Fruit fly (Drosophila melanogaster) whole organism, embryonic: Measurements from ENCODE around the gene rogdi.

ENCODE experiments used
- Antp ChIP-seq: fragments of 200-800 bp; sonication (Bioruptor generic); optimal IDR thresholded peaks from 3 replicates; lab custom pipeline; 2016; ENCODE audit warnings: missing biosample characterization, missing genetic modification characterization
- Asciz ChIP-seq: fragments of 200-800 bp; sonication (Bioruptor generic); optimal IDR thresholded peaks from 2 replicates; lab custom pipeline; 2017; ENCODE audit warnings: missing biosample characterization, mild to moderate bottlenecking, missing genetic modification characterization, missing genetic modification reagents
- CG10267 ChIP-seq: fragments of 200-800 bp; sonication (Bioruptor generic); optimal IDR thresholded peaks from 2 replicates; lab custom pipeline; 2018; ENCODE audit warnings: missing biosample characterization, mild to moderate bottlenecking, missing genetic modification characterization, moderate library complexity
- CG10274 ChIP-seq: fragments of 200-800 bp; sonication (Bioruptor generic); optimal IDR thresholded peaks from 3 replicates; lab custom pipeline; 2017; ENCODE audit warnings: missing biosample characterization, mild to moderate bottlenecking, missing genetic modification characterization
- CG12104 ChIP-seq: fragments of 200-800 bp; sonication (Bioruptor generic); optimal IDR thresholded peaks from 3 replicates; lab custom pipeline; 2016; ENCODE audit warnings: missing biosample characterization, missing genetic modification characterization
- CG12744 ChIP-seq: fragments of 200-800 bp; sonication (Bioruptor generic); optimal IDR thresholded peaks from 2 replicates; lab custom pipeline; 2016; ENCODE audit warnings: missing biosample characterization, missing genetic modification characterization
- CG12769 ChIP-seq: fragments of 200-800 bp; sonication (Bioruptor generic); optimal IDR thresholded peaks from 2 replicates; lab custom pipeline; 2019; ENCODE audit warnings: missing biosample characterization, mild to moderate bottlenecking, missing genetic modification characterization, moderate library complexity
- CG13775 ChIP-seq: fragments of 200-800 bp; sonication (Bioruptor generic); optimal IDR thresholded peaks from 3 replicates; lab custom pipeline; 2017; ENCODE audit warnings: missing biosample characterization, mild to moderate bottlenecking, missing genetic modification characterization
- CG14860 ChIP-seq: fragments of 200-800 bp; sonication (Bioruptor generic); IDR thresholded peaks from 3 replicates; pipeline ENCODE4 v1.3.6; 2022; ENCODE audit warnings: missing biosample characterization, missing genetic modification characterization; ENCODE audit not compliant: partially characterized antibody
- CG15269 ChIP-seq: fragments of 200-800 bp; sonication (Bioruptor generic); optimal IDR thresholded peaks from 2 replicates; lab custom pipeline; 2018; ENCODE audit warnings: missing biosample characterization, mild to moderate bottlenecking, missing genetic modification characterization, moderate library complexity
- CG16815 ChIP-seq: fragments of 200-800 bp; sonication (Bioruptor generic); optimal IDR thresholded peaks from 3 replicates; lab custom pipeline; 2017; ENCODE audit warnings: missing biosample characterization, mild to moderate bottlenecking, missing genetic modification characterization
- CG16863 ChIP-seq: fragments of 200-800 bp; sonication (Bioruptor generic); optimal IDR thresholded peaks from 3 replicates; lab custom pipeline; 2016; ENCODE audit warnings: missing biosample characterization, missing genetic modification characterization
- CG2678 ChIP-seq: fragments of 200-800 bp; sonication (Bioruptor generic); optimal IDR thresholded peaks from 3 replicates; lab custom pipeline; 2019; ENCODE audit warnings: missing biosample characterization, mild to moderate bottlenecking, missing genetic modification characterization, moderate library complexity
- CG30431 ChIP-seq: fragments of 200-800 bp; sonication (Bioruptor generic); optimal IDR thresholded peaks from 2 replicates; lab custom pipeline; 2017; ENCODE audit warnings: missing biosample characterization, missing genetic modification characterization
- CG3163 ChIP-seq: fragments of 200-800 bp; sonication (Bioruptor generic); optimal IDR thresholded peaks from 3 replicates; lab custom pipeline; 2016; ENCODE audit warnings: missing biosample characterization, missing genetic modification characterization
- CG32767 ChIP-seq: fragments of 200-800 bp; sonication (Bioruptor generic); IDR thresholded peaks from 2 replicates; pipeline ENCODE4 v1.3.6; 2022; ENCODE audit warnings: missing biosample characterization, missing genetic modification characterization
- CG33213 ChIP-seq: fragments of 200-800 bp; sonication (Bioruptor generic); optimal IDR thresholded peaks from 3 replicates; lab custom pipeline; 2016; ENCODE audit warnings: missing biosample characterization, missing genetic modification characterization
- CG34224 ChIP-seq: fragments of 200-800 bp; sonication (Bioruptor generic); IDR thresholded peaks from 3 replicates; pipeline ENCODE4 v1.3.6; 2022; ENCODE audit warnings: missing biosample characterization, missing genetic modification characterization; ENCODE audit not compliant: partially characterized antibody
- CG4328 ChIP-seq: fragments of 200-800 bp; sonication (Bioruptor generic); optimal IDR thresholded peaks from 3 replicates; lab custom pipeline; 2017; ENCODE audit warnings: missing biosample characterization, missing genetic modification reagents, missing genetic modification characterization
- CG4854 ChIP-seq: fragments of 200-800 bp; sonication (Bioruptor generic); optimal IDR thresholded peaks from 2 replicates; lab custom pipeline; 2016; ENCODE audit warnings: missing biosample characterization, missing genetic modification characterization, inconsistent platforms
- CG5953 ChIP-seq: fragments of 200-800 bp; sonication (Bioruptor generic); IDR thresholded peaks from 2 replicates; pipeline ENCODE4 v1.3.6; 2022; ENCODE audit warnings: missing biosample characterization, missing genetic modification characterization
- CG6654 ChIP-seq: fragments of 200-800 bp; sonication (Bioruptor generic); optimal IDR thresholded peaks from 2 replicates; lab custom pipeline; 2017; ENCODE audit warnings: missing biosample characterization, mild to moderate bottlenecking, missing genetic modification characterization
- CG7271 ChIP-seq: fragments of 200-800 bp; sonication (Bioruptor generic); optimal IDR thresholded peaks from 2 replicates; lab custom pipeline; 2018; ENCODE audit warnings: missing biosample characterization, mild to moderate bottlenecking, missing genetic modification characterization, moderate library complexity
- CG8290 ChIP-seq, 3 experiments: fragments of 200-800 bp; sonication (Bioruptor generic); optimal IDR thresholded peaks; 2 replicates each; lab custom pipeline; 2016 to 2019; ENCODE audit warnings: missing biosample characterization in 3 of 3, missing genetic modification characterization in 3 of 3, mild to moderate bottlenecking in 2 of 3, moderate library complexity in 1 of 3
- HLH3B ChIP-seq: fragments of 200-800 bp; sonication (Bioruptor generic); IDR thresholded peaks from 2 replicates; pipeline ENCODE4 v1.3.6; 2022; ENCODE audit warnings: missing biosample characterization, missing genetic modification characterization
- MESR4 ChIP-seq: fragments of 200-800 bp; sonication (Bioruptor generic); optimal IDR thresholded peaks from 2 replicates; lab custom pipeline; 2018; ENCODE audit warnings: missing biosample characterization, mild to moderate bottlenecking, missing genetic modification characterization, moderate library complexity
- Meics ChIP-seq: fragments of 200-800 bp; sonication (Bioruptor generic); optimal IDR thresholded peaks from 2 replicates; lab custom pipeline; 2017; ENCODE audit warnings: missing biosample characterization, mild to moderate bottlenecking, missing genetic modification characterization
- Oli ChIP-seq: fragments of 200-800 bp; sonication (Bioruptor generic); optimal IDR thresholded peaks from 2 replicates; lab custom pipeline; 2018; ENCODE audit warnings: missing biosample characterization, mild to moderate bottlenecking, missing genetic modification characterization, moderate library complexity
- Spps ChIP-seq: fragments of 200-800 bp; sonication (Bioruptor generic); optimal IDR thresholded peaks from 2 replicates; lab custom pipeline; 2018; ENCODE audit warnings: missing biosample characterization, mild to moderate bottlenecking, missing genetic modification characterization
- Tbp ChIP-seq: fragments of >200 bp; optimal IDR thresholded peaks from 2 replicates; lab custom pipeline; 2018; ENCODE audit warnings: missing biosample characterization, missing genetic modification characterization
- Vsx1 ChIP-seq: fragments of 200-800 bp; sonication (Bioruptor generic); optimal IDR thresholded peaks from 2 replicates; lab custom pipeline; 2017; ENCODE audit warnings: missing biosample characterization, mild to moderate bottlenecking, missing genetic modification characterization, missing genetic modification reagents
- Xrp1 ChIP-seq: fragments of 200-800 bp; sonication (Bioruptor generic); IDR thresholded peaks from 2 replicates; pipeline ENCODE4 v1.3.6; 2022; ENCODE audit warnings: missing biosample characterization, missing genetic modification characterization
- abd-A ChIP-seq: fragments of 200-800 bp; sonication (Bioruptor generic); optimal IDR thresholded peaks from 3 replicates; lab custom pipeline; 2019; ENCODE audit warnings: missing biosample characterization, mild to moderate bottlenecking, missing genetic modification characterization, moderate library complexity
- ara ChIP-seq: fragments of 200-800 bp; sonication (Bioruptor generic); IDR thresholded peaks from 2 replicates; pipeline ENCODE4 v1.3.6; 2022; ENCODE audit warnings: missing biosample characterization, missing genetic modification characterization
- ase ChIP-seq: fragments of 200-800 bp; sonication (Bioruptor generic); IDR thresholded peaks from 3 replicates; pipeline ENCODE4 v1.3.6; 2022; ENCODE audit warnings: missing biosample characterization, missing genetic modification characterization
- crol ChIP-seq: fragments of 200-800 bp; sonication (Bioruptor generic); IDR thresholded peaks from 2 replicates; pipeline ENCODE4 v1.3.6; 2022; ENCODE audit warnings: missing biosample characterization, missing genetic modification characterization
- cwo ChIP-seq: fragments of 200-800 bp; sonication (Bioruptor generic); optimal IDR thresholded peaks from 3 replicates; lab custom pipeline; 2017; ENCODE audit warnings: missing biosample characterization, missing genetic modification characterization, mild to moderate bottlenecking, moderate library complexity, missing genetic modification reagents
- dati ChIP-seq: fragments of 200-800 bp; sonication (Bioruptor generic); IDR thresholded peaks from 2 replicates; pipeline ENCODE4 v1.3.6; 2022; ENCODE audit warnings: missing biosample characterization, missing genetic modification characterization
- ewg ChIP-seq: fragments of 200-800 bp; sonication (Bioruptor generic); optimal IDR thresholded peaks from 3 replicates; lab custom pipeline; 2017; ENCODE audit warnings: mild to moderate bottlenecking, missing biosample characterization, missing genetic modification reagents, missing genetic modification characterization
- ftz-f1 ChIP-seq: fragments of 200-800 bp; sonication (Bioruptor generic); optimal IDR thresholded peaks from 2 replicates; lab custom pipeline; 2016; ENCODE audit warnings: missing biosample characterization, missing genetic modification characterization
- gce ChIP-seq: fragments of 200-800 bp; sonication (Bioruptor generic); IDR thresholded peaks from 3 replicates; pipeline ENCODE4 v1.3.6; 2022; ENCODE audit warnings: missing biosample characterization, missing genetic modification characterization
- gsb ChIP-seq: fragments of 200-800 bp; sonication (Bioruptor generic); IDR thresholded peaks from 2 replicates; pipeline ENCODE4 v1.3.6; 2022; ENCODE audit warnings: missing biosample characterization, missing genetic modification characterization
- hb ChIP-seq: fragments of 200-800 bp; sonication (Bioruptor generic); IDR thresholded peaks from 3 replicates; pipeline ENCODE4 v1.3.6; 2022; ENCODE audit warnings: missing biosample characterization, missing genetic modification characterization; ENCODE audit not compliant: partially characterized antibody
- jing ChIP-seq: fragments of 200-800 bp; sonication (Bioruptor generic); optimal IDR thresholded peaks from 2 replicates; lab custom pipeline; 2018; ENCODE audit warnings: missing biosample characterization, mild to moderate bottlenecking, missing genetic modification characterization
- org-1 ChIP-seq: fragments of 200-800 bp; sonication (Bioruptor generic); optimal IDR thresholded peaks from 2 replicates; lab custom pipeline; 2017; ENCODE audit warnings: missing biosample characterization, missing genetic modification characterization
- pita ChIP-seq: fragments of 200-800 bp; sonication (Bioruptor generic); optimal IDR thresholded peaks from 2 replicates; lab custom pipeline; 2017; ENCODE audit warnings: missing biosample characterization, mild to moderate bottlenecking, missing genetic modification characterization
- so ChIP-seq: fragments of 200-800 bp; sonication (Bioruptor generic); IDR thresholded peaks from 3 replicates; pipeline ENCODE4 v1.3.6; 2022; ENCODE audit warnings: missing biosample characterization, missing genetic modification characterization
- unpg ChIP-seq: fragments of 200-800 bp; sonication (Bioruptor generic); optimal IDR thresholded peaks from 3 replicates; lab custom pipeline; 2018; ENCODE audit warnings: missing biosample characterization, mild to moderate bottlenecking, missing genetic modification characterization, moderate library complexity
- usp ChIP-seq: fragments of >200 bp; optimal IDR thresholded peaks from 2 replicates; lab custom pipeline; 2017; ENCODE audit warnings: missing biosample characterization, missing genetic modification characterization
- vfl ChIP-seq: fragments of 200-800 bp; sonication (Bioruptor generic); optimal IDR thresholded peaks from 2 replicates; lab custom pipeline; 2016; ENCODE audit warnings: missing biosample characterization, missing genetic modification characterization
- yki ChIP-seq: fragments of >200 bp; optimal IDR thresholded peaks from 3 replicates; lab custom pipeline; 2018

Gene rogdi

DNA sequence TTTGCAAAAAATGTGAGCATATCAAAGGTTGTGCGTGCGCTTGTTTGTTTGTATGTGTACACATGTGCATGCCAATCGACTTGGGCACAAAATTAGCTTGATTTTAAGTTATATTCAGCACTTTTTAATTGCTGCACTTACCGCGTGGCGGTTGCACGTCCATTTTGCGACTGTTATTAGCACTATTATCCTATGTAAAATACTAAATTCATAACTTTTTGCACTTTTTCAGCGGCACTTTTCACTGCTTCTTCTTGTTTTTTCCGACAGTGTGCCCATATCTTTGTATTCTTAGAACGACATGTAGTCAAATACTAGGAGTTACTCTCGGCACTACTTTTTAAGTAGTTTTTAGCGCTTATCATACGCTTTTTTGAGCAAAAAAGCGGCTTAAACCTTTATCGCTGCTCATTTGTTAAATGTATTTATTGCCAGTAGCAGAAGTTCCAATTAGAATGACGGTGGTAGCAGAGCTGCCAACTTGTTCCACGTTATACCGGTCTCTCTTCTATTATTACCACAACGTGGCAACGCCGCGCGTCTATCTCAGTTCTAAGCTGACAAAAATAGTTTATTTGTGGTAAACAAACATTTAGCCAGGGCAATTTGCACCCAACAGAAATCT, 6.9 kb upstream of the rogdi start, which contains the start of the genes scaf6 and Papst2 (continued):
- no peak for TF ChIP-seq CG12744 (GFP tag; lab: Kevin White, UChicago)
- no peak for TF ChIP-seq CG33213 (GFP tag; lab: Kevin White, UChicago)
- peak; percentile 70 for TF ChIP-seq MESR4 (GFP tag; lab: Kevin White, UChicago)
- no peak for TF ChIP-seq CG3163 (GFP tag; lab: Kevin White, UChicago)
- no peak for TF ChIP-seq Xrp1
- no peak for TF ChIP-seq CG16815 (GFP tag; lab: Kevin White, UChicago)
- TF ChIP-seq dati = no peak
- no peak for TF ChIP-seq CG10274 (GFP tag; lab: Kevin White, UChicago)
- TF ChIP-seq CG2678 (tag; lab: Kevin White, UChicago) = no peak
- TF ChIP-seq gce (GFP tag; lab: Robert Waterston, UW) = no peak
- TF ChIP-seq CG30431 = no peak
- no peak for TF ChIP-seq CG32767 (GFP tag; lab: Robert Waterston, UW)
- no peak for TF ChIP-seq yki
- TF ChIP-seq CG16863 = no peak
- TF ChIP-seq Antp (GFP tag; lab: Kevin White, UChicago) = no peak
- peak; percentile 19 for TF ChIP-seq CG13775
- TF ChIP-seq pita (GFP tag; lab: Kevin White, UChicago) = no peak
- TF ChIP-seq jing (GFP tag; lab: Kevin White, UChicago) = no peak
- TF ChIP-seq CG6654 (GFP tag; lab: Kevin White, UChicago) = no peak
- TF ChIP-seq ase (GFP tag; lab: Robert Waterston, UW) = no peak
- TF ChIP-seq so (GFP tag; lab: Robert Waterston, UW) = no peak
- peak; percentile 10 for TF ChIP-seq CG12104
- TF ChIP-seq cwo (GFP tag; lab: Kevin White, UChicago) = no peak
- no peak for TF ChIP-seq vfl (GFP tag; lab: Kevin White, UChicago)
- TF ChIP-seq CG4328 (GFP tag; lab: Kevin White, UChicago) = no peak
- no peak for TF ChIP-seq hb
- no peak for TF ChIP-seq Asciz (GFP tag; lab: Kevin White, UChicago)
- TF ChIP-seq HLH3B (GFP tag; lab: Robert Waterston, UW) = no peak
- TF ChIP-seq Vsx1 = no peak
- TF ChIP-seq abd-A = no peak
- no peak for TF ChIP-seq CG4854 (GFP tag; lab: Kevin White, UChicago)
- no peak for TF ChIP-seq Tbp
- no peak for TF ChIP-seq CG34224
- no peak for TF ChIP-seq unpg (GFP tag; lab: Kevin White, UChicago)
- TF ChIP-seq ewg (GFP tag; lab: Kevin White, UChicago) = no peak
- TF ChIP-seq CG14860 (GFP tag; lab: Robert Waterston, UW) = 0 out of 3 replicates have a peak, but pooled peaks have one; percentile 32
- TF ChIP-seq CG5953 (GFP tag; lab: Robert Waterston, UW) = no peak
- 0 out of 2 replicates have a peak, but pooled peaks have one; percentile 20 for TF ChIP-seq gsb (GFP tag; lab: Robert Waterston, UW)
- TF ChIP-seq ftz-f1 (GFP tag; lab: Kevin White, UChicago) = no peak
- no peak for TF ChIP-seq org-1 (GFP tag; lab: Kevin White, UChicago)
- TF ChIP-seq CG8290 (GFP tag; optimal IDR thresholded peaks at IDR 0.05; lab: Kevin White, UChicago) = no peak
- TF ChIP-seq CG8290 (tag; optimal IDR thresholded peaks at IDR 0.05; lab: Kevin White, UChicago) = no peak
- no peak for TF ChIP-seq Oli (tag; lab: Kevin White, UChicago)
- no peak for TF ChIP-seq crol (GFP tag; lab: Robert Waterston, UW)
- TF ChIP-seq CG7271 (tag; lab: Kevin White, UChicago) = no peak
- TF ChIP-seq Meics (GFP tag; lab: Kevin White, UChicago) = no peak
- TF ChIP-seq CG15269 (tag; lab: Kevin White, UChicago) = no peak
- peak; percentile 59 for TF ChIP-seq CG10267 (tag; lab: Kevin White, UChicago)
- no peak for TF ChIP-seq CG12769 (tag; lab: Kevin White, UChicago)
- TF ChIP-seq ara (GFP tag; lab: Robert Waterston, UW) = no peak
- TF ChIP-seq Spps = no peak
- TF ChIP-seq usp (GFP tag; lab: Kevin White, UChicago) = no peak
